Worm (Caenorhabditis elegans): ENCODE measurements around the gene C33H5.16.

Gene C33H5.16

ce11 chrIV:7759527-7759926 lies 43.6 kb downstream of the C33H5.16 start, which contains the start of gene dsb-3:
Gene dsb-3, minus strand, starts transcription at chrIV:7759627.
- TF ChIP-seq lin-35 (GFP tag; optimal IDR thresholded peaks at IDR 0.05) (no peak), him-1 (tag; optimal IDR thresholded peaks at IDR 0.05) (no peak), attf-5 (GFP tag; optimal IDR thresholded peaks at IDR 0.05) (no peak), hrde-1 (tag; optimal IDR thresholded peaks at IDR 0.05; ENCODE audit: borderline replicate concordance) (no peak), atf-7 (tag; optimal IDR thresholded peaks at IDR 0.05) (no peak), hmg-20 (GFP tag; IDR thresholded peaks at IDR 0.05) (no peak), lin-40 (tag; optimal IDR thresholded peaks at IDR 0.05) (no peak), unc-62 (GFP tag; optimal IDR thresholded peaks at IDR 0.05) (no peak)

DNA sequence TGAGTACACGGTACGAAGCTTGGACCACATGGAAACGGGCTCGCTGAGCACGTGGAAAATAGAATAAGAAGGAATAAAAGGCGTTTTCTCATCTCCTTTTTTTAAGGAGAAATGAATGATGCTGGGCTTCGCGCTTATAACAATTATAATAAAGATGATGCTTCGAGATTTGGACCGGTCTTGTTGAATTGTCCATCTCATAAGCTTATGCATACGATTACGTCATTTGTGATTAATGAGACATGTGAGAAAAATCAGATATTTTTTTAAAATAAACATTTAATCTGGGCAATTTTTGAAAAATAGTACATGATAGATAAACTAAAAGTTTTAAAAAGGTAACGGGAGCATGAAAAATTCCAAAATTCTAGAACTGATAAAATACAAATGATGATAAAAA lies 45.9 kb downstream of the C33H5.16 start, which contains the start of gene C46A5.4:
TSS of gene C46A5.4 (minus strand) at position 101 of the 400 bp plus-strand sequence.
- no peak for TF ChIP-seq sea-2 (GFP tag; IDR thresholded peaks at IDR 0.05)
- no peak for TF ChIP-seq Y53G8AR.9 (GFP tag; conservative IDR thresholded peaks at IDR 0.05)
- TF ChIP-seq ccch-3 (GFP tag; optimal IDR thresholded peaks at IDR 0.05) = no peak
- no peak for TF ChIP-seq attf-5 (GFP tag; optimal IDR thresholded peaks at IDR 0.05)
- TF ChIP-seq nhr-90 (tag; optimal IDR thresholded peaks at IDR 0.05) = no peak
- TF ChIP-seq pbrm-1 (GFP tag; IDR thresholded peaks at IDR 0.05) = no peak
- no peak for TF ChIP-seq ceh-100 (GFP tag; IDR thresholded peaks at IDR 0.05)
- TF ChIP-seq madf-3 (GFP tag; IDR thresholded peaks at IDR 0.05) = no peak
- no peak for TF ChIP-seq egrh-3 (GFP tag; IDR thresholded peaks at IDR 0.05)
- no peak for TF ChIP-seq ztf-26 (tag; optimal IDR thresholded peaks at IDR 0.05)
- TF ChIP-seq F52B5.7 (tag; optimal IDR thresholded peaks at IDR 0.05) = no peak
- no peak for TF ChIP-seq tlf-1 (GFP tag; optimal IDR thresholded peaks at IDR 0.05)
- TF ChIP-seq ets-4 (GFP tag; optimal IDR thresholded peaks at IDR 0.05) = no peak
- TF ChIP-seq F22D6.2 (tag; optimal IDR thresholded peaks at IDR 0.05) = no peak
- TF ChIP-seq B0035.1 (tag; optimal IDR thresholded peaks at IDR 0.05) = no peak
- TF ChIP-seq dpff-1 (tag; optimal IDR thresholded peaks at IDR 0.05) = no peak
- no peak for TF ChIP-seq nhr-179 (tag; optimal IDR thresholded peaks at IDR 0.05)

ce11 chrIV:7754114-7754513 lies 49.0 kb downstream of the C33H5.16 start:
- TF ChIP-seq ZK185.1 (tag; optimal IDR thresholded peaks at IDR 0.05; ENCODE audit: poor library complexity, severe bottlenecking) (no peak), egrh-3 (GFP tag; IDR thresholded peaks at IDR 0.05) (peak; percentile 75; the same call in 1 of the 2 replicates)

- no peak for TF ChIP-seq somi-1 (GFP tag; optimal IDR thresholded peaks at IDR 0.05)
- TF ChIP-seq cebp-2 (GFP tag; IDR thresholded peaks at IDR 0.05) = no peak
- no peak for TF ChIP-seq aptf-3 (GFP tag; IDR thresholded peaks at IDR 0.05)
- TF ChIP-seq ceh-27 (GFP tag; optimal IDR thresholded peaks at IDR 0.05) = no peak
- TF ChIP-seq B0019.2 (GFP tag; conservative IDR thresholded peaks at IDR 0.05) = no peak
Measured at ce11 chrIV:7753108-7753507, 50.0 kb downstream of the C33H5.16 start, which contains the start of gene col-14. Gene col-14, plus strand, starts transcription at chrIV:7753408.
